Fruit fly (Drosophila melanogaster) whole organism, adult: ENCODE measurements around the gene CG43740.
A peak's percentile ranks its signal among the peaks of the same experiment; 100 is the strongest.

Experiments
- CG11617 ChIP-seq: fragments of 200-800 bp; sonication (Bioruptor generic); optimal IDR thresholded peaks from 2 replicates; lab custom pipeline; 2017; ENCODE audit warnings: mild to moderate bottlenecking, missing biosample characterization, missing genetic modification reagents, missing genetic modification characterization
- CG12768 ChIP-seq: fragments of 200-800 bp; sonication (Bioruptor generic); optimal IDR thresholded peaks from 2 replicates; lab custom pipeline; 2017; ENCODE audit warnings: missing biosample characterization, missing genetic modification characterization, mild to moderate bottlenecking, moderate library complexity, missing genetic modification reagents
- CG14711 ChIP-seq: fragments of 200-800 bp; sonication (Bioruptor generic); optimal IDR thresholded peaks from 2 replicates; lab custom pipeline; 2018; ENCODE audit warnings: missing biosample characterization, mild to moderate bottlenecking, missing genetic modification characterization, moderate library complexity
- CG1620 ChIP-seq: fragments of 200-800 bp; sonication (Bioruptor generic); optimal IDR thresholded peaks from 2 replicates; lab custom pipeline; 2016; ENCODE audit warnings: missing biosample characterization, missing genetic modification characterization
- CG33017 ChIP-seq: fragments of 200-800 bp; sonication (Bioruptor generic); optimal IDR thresholded peaks from 2 replicates; lab custom pipeline; 2018; ENCODE audit warnings: missing biosample characterization, mild to moderate bottlenecking, missing genetic modification characterization, moderate library complexity
- CG5204 ChIP-seq: fragments of 200-800 bp; sonication (Bioruptor generic); optimal IDR thresholded peaks from 2 replicates; lab custom pipeline; 2016; ENCODE audit warnings: missing biosample characterization, missing genetic modification characterization
- CG7045 ChIP-seq: fragments of 200-800 bp; sonication (Bioruptor generic); optimal IDR thresholded peaks from 2 replicates; lab custom pipeline; 2017; ENCODE audit warnings: missing biosample characterization, mild to moderate bottlenecking, missing genetic modification characterization
- CG7101 ChIP-seq: fragments of 200-800 bp; sonication (Bioruptor generic); optimal IDR thresholded peaks from 2 replicates; lab custom pipeline; 2018; ENCODE audit warnings: missing biosample characterization, mild to moderate bottlenecking, missing genetic modification characterization, moderate library complexity
- Clk ChIP-seq: fragments of 200-800 bp; sonication (Bioruptor generic); optimal IDR thresholded peaks from 2 replicates; lab custom pipeline; 2017; ENCODE audit warnings: missing biosample characterization, missing genetic modification characterization
- Crg-1 ChIP-seq: fragments of 200-800 bp; sonication (Bioruptor generic); optimal IDR thresholded peaks from 2 replicates; lab custom pipeline; 2016; ENCODE audit warnings: missing biosample characterization, missing genetic modification characterization
- Hr96 ChIP-seq: fragments of 200-800 bp; sonication (Bioruptor generic); optimal IDR thresholded peaks from 2 replicates; lab custom pipeline; 2016; ENCODE audit warnings: missing biosample characterization, missing genetic modification characterization
- Mnt ChIP-seq: fragments of 200-800 bp; sonication (Bioruptor generic); optimal IDR thresholded peaks from 2 replicates; lab custom pipeline; 2016; ENCODE audit warnings: missing biosample characterization, mild to moderate bottlenecking, missing genetic modification characterization
- bab1 ChIP-seq: fragments of 200-800 bp; sonication (Bioruptor generic); optimal IDR thresholded peaks from 3 replicates; lab custom pipeline; 2019; ENCODE audit warnings: missing biosample characterization, mild to moderate bottlenecking, missing genetic modification characterization, moderate library complexity
- cic ChIP-seq: fragments of 200-800 bp; sonication (Bioruptor generic); optimal IDR thresholded peaks from 2 replicates; lab custom pipeline; 2017; ENCODE audit warnings: missing biosample characterization, mild to moderate bottlenecking, missing genetic modification characterization, moderate library complexity
- cnc ChIP-seq, 2 experiments: fragments of >200 bp; optimal IDR thresholded peaks; 2 replicates each; lab custom pipeline; 2017
- kay ChIP-seq: fragments of 200-800 bp; sonication (Bioruptor generic); peaks from one replicate; lab custom pipeline; 2016; ENCODE audit warnings: missing biosample characterization, missing genetic modification characterization, borderline replicate concordance
- ovo ChIP-seq: fragments of 200-800 bp; sonication (Bioruptor generic); optimal IDR thresholded peaks from 2 replicates; lab custom pipeline; 2016; ENCODE audit warnings: missing biosample characterization, missing genetic modification characterization
- pad ChIP-seq: fragments of 200-800 bp; sonication (Bioruptor generic); optimal IDR thresholded peaks from 3 replicates; lab custom pipeline; 2017; ENCODE audit warnings: missing biosample characterization, missing genetic modification characterization, mild to moderate bottlenecking, moderate library complexity, missing genetic modification reagents
- tj ChIP-seq: fragments of 200-800 bp; sonication (Bioruptor generic); optimal IDR thresholded peaks from 3 replicates; lab custom pipeline; 2017; ENCODE audit warnings: missing biosample characterization, mild to moderate bottlenecking, missing genetic modification characterization, moderate library complexity
- toe ChIP-seq: fragments of 200-800 bp; sonication (Bioruptor generic); optimal IDR thresholded peaks from 2 replicates; lab custom pipeline; 2016; ENCODE audit warnings: missing biosample characterization, missing genetic modification characterization

The CG43740 gene

DNA sequence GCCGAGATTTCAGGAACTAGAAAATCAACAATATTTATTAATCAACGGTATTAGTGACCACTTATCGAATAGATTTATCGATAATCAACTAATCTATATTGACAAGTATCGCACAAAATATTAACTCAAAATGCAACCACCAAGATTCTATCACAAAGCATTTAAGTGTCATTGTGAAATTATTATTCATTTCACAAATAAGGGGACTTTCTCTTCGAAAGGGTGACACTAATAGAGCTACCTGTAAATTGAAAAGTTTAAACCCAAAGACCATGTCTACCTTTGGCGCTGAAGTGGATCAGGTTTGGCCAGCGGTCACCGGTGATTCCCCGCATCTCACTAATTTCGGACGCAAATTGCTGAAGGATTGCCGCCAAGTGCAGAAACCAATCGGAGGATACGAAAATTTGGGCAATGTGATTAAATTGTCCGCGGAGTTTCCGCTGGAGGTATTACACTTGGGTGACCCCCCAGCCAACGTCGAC lies 7.1 kb upstream of the CG43740 start, which contains the start of gene CG2909:
TSS of gene CG2909 (plus strand) at position 119 of the 485 bp plus-strand sequence.
- no peak for TF ChIP-seq Mnt
- no peak for TF ChIP-seq cic (GFP tag; lab: Kevin White, UChicago)
- no peak for TF ChIP-seq CG7045 (GFP tag; lab: Kevin White, UChicago)
- TF ChIP-seq bab1 (GFP tag; lab: Kevin White, UChicago): no peak
- no peak for TF ChIP-seq CG7101 (tag; lab: Kevin White, UChicago)
- TF ChIP-seq tj (GFP tag; lab: Kevin White, UChicago): no peak
- TF ChIP-seq kay (GFP tag; lab: Kevin White, UChicago): peak; percentile 61
- TF ChIP-seq toe: no peak

DNA sequence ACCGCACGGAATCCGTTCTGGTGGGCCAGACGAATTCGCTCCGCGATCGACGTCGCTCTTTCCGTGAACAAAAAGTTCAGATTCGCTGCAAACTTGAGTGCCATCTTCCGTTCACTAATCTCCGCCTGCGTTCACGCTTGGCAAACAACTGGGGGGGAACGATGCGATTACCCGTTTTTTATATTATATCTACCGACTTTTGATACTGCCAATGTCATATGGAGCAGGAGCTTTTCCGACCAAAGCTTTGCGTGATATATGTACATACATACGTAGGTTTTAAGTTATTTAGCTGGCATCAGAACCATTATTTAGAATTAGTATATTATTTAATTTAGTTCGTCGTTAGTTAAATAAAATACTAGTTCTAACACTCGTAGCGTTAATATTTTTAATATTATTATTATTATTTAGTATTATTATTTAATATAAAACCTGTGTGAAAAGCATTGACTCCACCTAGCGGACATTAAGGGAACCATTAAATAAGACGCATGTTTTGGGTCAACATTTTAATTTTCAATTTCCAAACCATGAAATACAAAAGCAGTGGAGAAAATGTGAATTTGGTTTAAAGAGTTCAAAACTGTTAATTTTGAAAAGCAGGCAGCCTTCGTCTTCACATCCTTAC lies 3.7 kb upstream of the CG43740 start, which contains the start of gene Gip:
TSS of gene Gip (minus strand) at position 214 of the 631 bp plus-strand sequence.
- TF ChIP-seq CG33017 (tag; lab: Kevin White, UChicago) (peak; percentile 49), CG5204 (GFP tag; lab: Kevin White, UChicago) (no peak), CG7045 (GFP tag; lab: Kevin White, UChicago) (no peak), cic (GFP tag; lab: Kevin White, UChicago) (peak; percentile 50), toe (no peak), CG11617 (peak; percentile 62), Crg-1 (peak; percentile 38), cnc (optimal IDR thresholded peaks at IDR 0.05; lab: Kevin White, UChicago) (no peak), CG1620 (GFP tag; lab: Kevin White, UChicago) (peak; percentile 10), Clk (GFP tag; lab: Kevin White, UChicago) (no peak), Mnt (peak; percentile 83), bab1 (GFP tag; lab: Kevin White, UChicago) (peak; percentile 85), pad (GFP tag; lab: Kevin White, UChicago) (peak; percentile 89), CG14711 (tag; lab: Kevin White, UChicago) (peak; percentile 55), Hr96 (GFP tag; lab: Kevin White, UChicago) (no peak), ovo (GFP tag; lab: Kevin White, UChicago) (peak; percentile 71), CG12768 (peak; percentile 61), CG7101 (tag; lab: Kevin White, UChicago) (peak; percentile 71), kay (GFP tag; lab: Kevin White, UChicago) (peak; percentile 81), tj (GFP tag; lab: Kevin White, UChicago) (peak; percentile 61)

DNA sequence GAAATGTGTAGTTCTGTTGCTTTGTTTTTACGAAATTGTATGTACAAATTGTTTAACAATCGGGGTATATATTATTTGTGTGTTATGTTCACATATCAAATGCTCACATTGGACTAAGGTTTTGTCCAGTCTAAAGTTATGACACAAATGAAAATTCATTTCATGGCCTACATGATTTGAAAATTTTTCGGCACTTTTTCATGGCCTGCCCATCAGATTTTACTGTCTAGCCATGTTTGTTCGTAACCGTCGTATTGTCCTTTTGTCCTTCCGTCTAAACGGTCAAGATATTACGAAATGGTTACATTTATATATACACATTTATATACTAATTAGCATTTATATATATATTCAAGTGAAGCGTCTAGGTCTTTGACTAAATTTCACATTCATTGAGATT lies 1.7 kb upstream of the CG43740 start, which contains the start of gene CG15306:
TSS of gene CG15306 (minus strand) at position 101 of the 400 bp plus-strand sequence.
- no peak for TF ChIP-seq CG33017 (tag; lab: Kevin White, UChicago)
- TF ChIP-seq tj (GFP tag; lab: Kevin White, UChicago): no peak
- TF ChIP-seq CG5204 (GFP tag; lab: Kevin White, UChicago): no peak
- no peak for TF ChIP-seq CG11617
- TF ChIP-seq kay (GFP tag; lab: Kevin White, UChicago): no peak
- no peak for TF ChIP-seq CG7101 (tag; lab: Kevin White, UChicago)
- no peak for TF ChIP-seq pad (GFP tag; lab: Kevin White, UChicago)
- no peak for TF ChIP-seq Mnt
- TF ChIP-seq CG12768: no peak
- TF ChIP-seq toe: no peak
- TF ChIP-seq cic (GFP tag; lab: Kevin White, UChicago): no peak
- TF ChIP-seq ovo (GFP tag; lab: Kevin White, UChicago): no peak
- no peak for TF ChIP-seq CG7045 (GFP tag; lab: Kevin White, UChicago)
- TF ChIP-seq cnc (optimal IDR thresholded peaks at IDR 0.05; lab: Kevin White, UChicago): no peak
- TF ChIP-seq CG1620 (GFP tag; lab: Kevin White, UChicago): no peak
- TF ChIP-seq Crg-1: no peak
- no peak for TF ChIP-seq Hr96 (GFP tag; lab: Kevin White, UChicago)
- no peak for TF ChIP-seq CG14711 (tag; lab: Kevin White, UChicago)
- TF ChIP-seq bab1 (GFP tag; lab: Kevin White, UChicago): no peak

DNA sequence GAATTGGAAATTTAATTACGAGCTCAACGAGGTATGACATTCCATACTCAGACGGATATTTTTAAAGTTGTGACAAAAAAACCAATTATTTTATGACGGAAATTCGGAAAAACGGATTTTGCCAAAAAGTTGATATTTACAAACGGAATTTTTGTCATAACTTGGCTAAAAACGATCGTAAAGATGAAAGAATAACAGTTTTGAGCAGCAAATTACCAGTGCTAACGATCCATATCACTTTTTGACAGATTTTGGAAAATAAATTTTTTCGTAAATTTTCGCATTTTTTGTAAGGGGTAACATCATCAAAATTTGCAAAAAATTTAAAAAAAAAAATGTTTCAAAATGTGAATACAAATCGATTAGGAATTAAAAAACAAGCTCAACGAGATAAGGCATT lies 7.0 kb downstream of the CG43740 start:
- TF ChIP-seq Crg-1: no peak
- no peak for TF ChIP-seq pad (GFP tag; lab: Kevin White, UChicago)
- no peak for TF ChIP-seq CG12768
- no peak for TF ChIP-seq CG5204 (GFP tag; lab: Kevin White, UChicago)
- TF ChIP-seq kay (GFP tag; lab: Kevin White, UChicago): no peak
- TF ChIP-seq Clk (GFP tag; lab: Kevin White, UChicago): no peak
- no peak for TF ChIP-seq toe
- TF ChIP-seq bab1 (GFP tag; lab: Kevin White, UChicago): no peak
- TF ChIP-seq CG33017 (tag; lab: Kevin White, UChicago): no peak
- no peak for TF ChIP-seq ovo (GFP tag; lab: Kevin White, UChicago)
- TF ChIP-seq CG7101 (tag; lab: Kevin White, UChicago): no peak
- TF ChIP-seq cic (GFP tag; lab: Kevin White, UChicago): no peak
- no peak for TF ChIP-seq CG11617

DNA sequence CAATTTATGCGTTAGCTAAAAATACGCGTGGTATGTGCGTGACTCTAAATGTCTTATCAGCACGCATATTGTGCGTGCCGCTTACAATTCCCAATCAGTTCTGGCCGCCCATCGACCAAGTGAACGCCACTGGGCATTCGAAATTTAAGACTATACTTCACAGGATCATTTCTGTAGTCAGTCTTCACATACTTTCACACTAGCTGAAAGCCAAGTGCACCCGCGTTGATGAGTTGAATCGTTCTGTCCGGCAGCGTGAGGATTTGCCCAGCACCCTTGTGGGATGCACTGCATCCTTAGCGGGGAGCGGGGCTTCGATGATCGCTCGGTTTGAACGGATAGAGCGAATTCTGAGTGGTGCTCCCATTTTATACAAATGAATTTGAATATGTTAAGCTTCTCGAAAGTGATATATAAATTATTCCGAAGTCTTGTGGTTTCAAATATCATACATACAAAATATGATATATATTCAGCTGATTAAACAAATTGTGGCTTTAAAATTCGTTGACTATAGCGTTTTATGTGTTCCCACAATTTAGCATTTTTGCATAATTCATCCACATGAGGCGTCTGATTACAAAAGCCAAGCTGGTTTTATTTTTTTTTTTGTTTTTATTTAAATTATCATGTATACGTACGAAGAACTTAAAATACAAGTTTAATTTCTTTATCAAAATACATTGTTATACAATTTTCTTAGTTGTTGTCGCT lies 14.7 kb downstream of the CG43740 start:
- no peak for TF ChIP-seq CG11617
- TF ChIP-seq tj (GFP tag; lab: Kevin White, UChicago): peak; percentile 98

DNA sequence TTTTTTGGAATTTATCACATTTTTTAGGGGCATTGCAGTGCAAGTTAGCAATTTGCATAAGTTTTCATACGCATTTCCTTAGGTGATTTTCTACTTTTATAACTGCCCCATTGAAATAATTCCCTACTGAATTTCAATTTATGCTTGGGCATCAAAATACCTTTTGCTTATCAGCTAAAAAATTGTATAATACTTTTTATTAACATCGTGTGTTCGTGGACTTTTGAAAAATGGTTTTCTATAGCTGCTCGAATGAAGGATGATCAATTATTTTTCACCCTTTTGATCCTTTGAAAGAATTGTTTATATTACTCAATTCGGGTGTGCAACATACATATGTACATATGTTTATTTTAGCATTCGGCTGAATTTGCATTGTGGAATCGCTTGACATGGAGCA lies 28.7 kb downstream of the CG43740 start:
- TF ChIP-seq tj (GFP tag; lab: Kevin White, UChicago) (peak; percentile 92), CG5204 (GFP tag; lab: Kevin White, UChicago) (no peak), kay (GFP tag; lab: Kevin White, UChicago) (peak; percentile 39)
